Fruit fly (Drosophila melanogaster): ENCODE data around the gene RPA2.

The RPA2 gene

dm6 chr2L:20944342-20944741, 18.4 kb upstream of the RPA2 start (continued):
- TF ChIP-seq CG2678 (tag; optimal IDR thresholded peaks at IDR 0.05) (peak; percentile 60), nerfin-1 (tag; optimal IDR thresholded peaks at IDR 0.05) (peak; percentile 32), dpn (GFP tag; optimal IDR thresholded peaks at IDR 0.05) (peak in 1 of 2 experiments; percentile 29), CG30403 (GFP tag; optimal IDR thresholded peaks at IDR 0.05) (peak; percentile 34), CG2889 (GFP tag; IDR thresholded peaks at IDR 0.05) (no peak), kah (GFP tag; optimal IDR thresholded peaks at IDR 0.05) (no peak), CG11398 (GFP tag; optimal IDR thresholded peaks at IDR 0.05) (no peak), CG13287 (GFP tag; IDR thresholded peaks at IDR 0.05; ENCODE audit: partially characterized antibody) (no peak), CG5245 (GFP tag; optimal IDR thresholded peaks at IDR 0.05) (no peak), eve (GFP tag; optimal IDR thresholded peaks at IDR 0.05) (peak in 1 of 2 experiments; percentile 30), seq (GFP tag; IDR thresholded peaks at IDR 0.05) (peak; percentile 32; the same call in 1 of the 2 replicates), jing (GFP tag; optimal IDR thresholded peaks at IDR 0.05) (peak; percentile 18), CG15269 (tag; optimal IDR thresholded peaks at IDR 0.05) (peak; percentile 40), CG17385 (GFP tag; optimal IDR thresholded peaks at IDR 0.05) (peak; percentile 22), tgo (GFP tag; IDR thresholded peaks at IDR 0.05) (0 out of 3 replicates have a peak, but pooled peaks have one; percentile 25), Mad (GFP tag; optimal IDR thresholded peaks at IDR 0.05) (no peak), CG4424 (GFP tag; optimal IDR thresholded peaks at IDR 0.05) (peak; percentile 18), CG16863 (GFP tag; optimal IDR thresholded peaks at IDR 0.05) (peak; percentile 30), pzg (GFP tag; optimal IDR thresholded peaks at IDR 0.05) (no peak), Trl (optimal IDR thresholded peaks at IDR 0.05) (no peak), Trl (GFP tag; optimal IDR thresholded peaks at IDR 0.05) (no peak), Mes4 (GFP tag; optimal IDR thresholded peaks at IDR 0.05) (no peak), Myb (GFP tag; optimal IDR thresholded peaks at IDR 0.05) (no peak), stwl (tag; optimal IDR thresholded peaks at IDR 0.05) (no peak), Hr3 (GFP tag; optimal IDR thresholded peaks at IDR 0.05) (peak; percentile 29), stc (GFP tag; IDR thresholded peaks at IDR 0.05) (peak; percentile 41; the same call in 1 of the 2 replicates), zfh1 (GFP tag; IDR thresholded peaks at IDR 0.05) (peak; percentile 69; the same call in 2 of the 3 replicates), otp (GFP tag; IDR thresholded peaks at IDR 0.05) (no peak), CG1602 (GFP tag; optimal IDR thresholded peaks at IDR 0.05) (peak; percentile 9), CG15479 (GFP tag; optimal IDR thresholded peaks at IDR 0.05) (no peak), Spps (tag; optimal IDR thresholded peaks at IDR 0.05) (peak; percentile 9), CG8944 (GFP tag; optimal IDR thresholded peaks at IDR 0.05) (no peak), sna (GFP tag; IDR thresholded peaks at IDR 0.05; ENCODE audit: partially characterized antibody) (no peak), jigr1 (GFP tag; IDR thresholded peaks at IDR 0.05) (no peak), onecut (GFP tag; IDR thresholded peaks at IDR 0.05) (peak; percentile 38; the same call in 1 of the 2 replicates), chif (GFP tag; optimal IDR thresholded peaks at IDR 0.05) (peak in 1 of 2 experiments; percentile 7), CoRest (tag; optimal IDR thresholded peaks at IDR 0.05) (peak; percentile 42), CG8924 (tag; optimal IDR thresholded peaks at IDR 0.05) (peak; percentile 33), CG12942 (GFP tag; optimal IDR thresholded peaks at IDR 0.05) (no peak), slbo (GFP tag; IDR thresholded peaks at IDR 0.05) (peak; percentile 43; the same call in 1 of the 2 replicates), CG8359 (GFP tag; optimal IDR thresholded peaks at IDR 0.05; ENCODE audit: borderline replicate concordance) (peak; percentile 16), Dek (tag; optimal IDR thresholded peaks at IDR 0.05) (no peak), Taf1 (GFP tag; IDR thresholded peaks at IDR 0.05) (no peak), Rfx (GFP tag; IDR thresholded peaks at IDR 0.05) (0 out of 2 replicates have a peak, but pooled peaks have one; percentile 6), CG8388 (GFP tag; optimal IDR thresholded peaks at IDR 0.05) (peak; percentile 32), H15 (GFP tag; IDR thresholded peaks at IDR 0.05) (0 out of 3 replicates have a peak, but pooled peaks have one; percentile 34), maf-S (GFP tag; optimal IDR thresholded peaks at IDR 0.05) (no peak), Xbp1 (GFP tag; optimal IDR thresholded peaks at IDR 0.05) (peak; percentile 48), CG14014 (GFP tag; IDR thresholded peaks at IDR 0.05) (no peak), zen2 (GFP tag; IDR thresholded peaks at IDR 0.05; ENCODE audit: partially characterized antibody) (no peak), tin (GFP tag; optimal IDR thresholded peaks at IDR 0.05) (peak; percentile 7)
